Worm (Caenorhabditis elegans) whole organism, late embryonic: ENCODE results near the gene Y57G11C.1142.
A peak's percentile ranks its signal among the peaks of the same experiment; 100 is the strongest.
"Not testable (repeated sequence)": the region's sequence is repeated elsewhere in the genome, so short reads cannot be mapped to it uniquely, and the experiment has no call there.

Source experiments
- K09A11.1 ChIP-seq: sonication (generic microtip); optimal IDR thresholded peaks from 2 replicates; lab custom pipeline; 2017; ENCODE audit warnings: antibody characterized with exemption, mild to moderate bottlenecking, missing genetic modification characterization, missing compliant biosample characterization; ENCODE audit not compliant: insufficient read depth
- Y22D7AL.16 ChIP-seq: sonication (generic microtip); optimal IDR thresholded peaks from 2 replicates; lab custom pipeline; 2016; ENCODE audit warnings: missing genetic modification characterization, missing compliant biosample characterization
- ahr-1 ChIP-seq: sonication (generic microtip); optimal IDR thresholded peaks from 2 replicates; lab custom pipeline; 2016; ENCODE audit warnings: missing genetic modification characterization, missing compliant biosample characterization
- ceh-18 ChIP-seq: sonication (generic microtip); optimal IDR thresholded peaks from 2 replicates; lab custom pipeline; 2016; ENCODE audit warnings: missing genetic modification characterization, missing compliant biosample characterization
- ceh-19 ChIP-seq: fragments of 200-800 bp; sonication (Bioruptor generic); optimal IDR thresholded peaks from 2 replicates; lab custom pipeline; 2018; ENCODE audit warnings: mild to moderate bottlenecking, missing genetic modification characterization, missing compliant biosample characterization
- ceh-9 ChIP-seq: sonication (generic microtip); optimal IDR thresholded peaks from 2 replicates; lab custom pipeline; 2016; ENCODE audit warnings: mild to moderate bottlenecking, missing genetic modification characterization, inconsistent platforms, missing compliant biosample characterization
- elt-4 ChIP-seq: sonication (generic microtip); optimal IDR thresholded peaks from 2 replicates; lab custom pipeline; 2016; ENCODE audit warnings: missing genetic modification characterization, missing compliant biosample characterization
- ets-4 ChIP-seq: sonication (generic microtip); optimal IDR thresholded peaks from 2 replicates; lab custom pipeline; 2016; ENCODE audit warnings: missing genetic modification characterization, missing compliant biosample characterization
- fkh-10 ChIP-seq: fragments of 150-350 bp; optimal IDR thresholded peaks from 2 replicates; lab custom pipeline; 2014; ENCODE audit warnings: missing biosample characterization, missing genetic modification reagents, missing genetic modification characterization
- fkh-6 ChIP-seq: sonication (generic microtip); optimal IDR thresholded peaks from 2 replicates; lab custom pipeline; 2016; ENCODE audit warnings: missing genetic modification characterization, missing compliant biosample characterization
- gmeb-2 ChIP-seq: sonication (generic microtip); optimal IDR thresholded peaks from 2 replicates; lab custom pipeline; 2016; ENCODE audit warnings: missing genetic modification characterization, inconsistent platforms, missing compliant biosample characterization
- hlh-13 ChIP-seq: fragments of 200-800 bp; sonication (Bioruptor generic); optimal IDR thresholded peaks from 2 replicates; lab custom pipeline; 2018; ENCODE audit warnings: mild to moderate bottlenecking, missing genetic modification characterization, missing compliant biosample characterization
- hlh-15 ChIP-seq: sonication (generic microtip); optimal IDR thresholded peaks from 2 replicates; lab custom pipeline; 2016; ENCODE audit warnings: missing genetic modification characterization, missing compliant biosample characterization
- nhr-11 ChIP-seq: fragments of 150-350 bp; optimal IDR thresholded peaks from 2 replicates; lab custom pipeline; 2014; ENCODE audit warnings: missing biosample characterization, missing genetic modification characterization
- nhr-232 ChIP-seq: sonication (generic microtip); optimal IDR thresholded peaks from 2 replicates; lab custom pipeline; 2016; ENCODE audit warnings: missing genetic modification characterization, missing compliant biosample characterization
- npax-4 ChIP-seq: sonication (generic microtip); optimal IDR thresholded peaks from 2 replicates; lab custom pipeline; 2016; ENCODE audit warnings: missing genetic modification characterization, missing compliant biosample characterization
- pag-3 ChIP-seq: sonication (generic microtip); optimal IDR thresholded peaks from 2 replicates; lab custom pipeline; 2016; ENCODE audit warnings: missing compliant biosample characterization, missing genetic modification characterization, borderline replicate concordance
- pha-4 ChIP-seq: fragments of 150-350 bp; optimal IDR thresholded peaks from 2 replicates; lab custom pipeline; 2018; ENCODE audit warnings: missing biosample characterization, missing genetic modification reagents, missing genetic modification characterization
- pqm-1 ChIP-seq: sonication (generic microtip); optimal IDR thresholded peaks from 2 replicates; lab custom pipeline; 2016; ENCODE audit warnings: missing genetic modification characterization, missing compliant biosample characterization
- unc-3 ChIP-seq, 2 experiments: fragments of 200-800 bp in 1 of 2; sonication (Bioruptor generic) in 1 of 2; sonication (generic microtip) in 1 of 2; conservative IDR thresholded peaks in 1 of 2; optimal IDR thresholded peaks in 1 of 2; 2 replicates each; pipeline versions ENCODE4 v1.3.6 to Lab custom; 2016 to 2022; ENCODE audit warnings: missing compliant biosample characterization in 2 of 2, missing genetic modification characterization in 2 of 2, missing genetic modification reagents in 1 of 2
- unc-55 ChIP-seq: sonication (generic microtip); optimal IDR thresholded peaks from 2 replicates; lab custom pipeline; 2017; ENCODE audit warnings: missing biosample characterization, missing genetic modification reagents, missing genetic modification characterization
- unc-86 ChIP-seq: sonication (generic microtip); optimal IDR thresholded peaks from 2 replicates; lab custom pipeline; 2016; ENCODE audit warnings: missing genetic modification characterization, missing compliant biosample characterization

Gene Y57G11C.1142

DNA sequence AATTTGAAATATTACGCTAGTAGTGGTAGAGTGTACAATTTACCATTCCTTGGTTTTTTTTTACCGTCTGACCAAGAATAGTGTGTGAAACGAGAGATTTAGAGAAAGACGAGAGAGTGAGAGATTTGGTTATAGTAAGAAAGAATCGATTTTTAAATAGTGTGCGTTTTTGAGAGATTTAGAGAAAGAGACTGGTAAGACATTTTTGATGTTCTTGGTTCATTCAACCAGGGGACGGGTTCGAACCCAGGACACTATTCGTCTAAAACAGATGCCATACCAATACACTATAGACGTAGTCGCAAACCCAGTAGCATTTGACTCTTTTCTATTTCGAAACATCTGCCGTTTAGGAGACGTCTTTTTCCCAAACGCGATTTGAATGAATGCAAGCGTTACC, 35.7 kb downstream of the Y57G11C.1142 start (continued):
- TF ChIP-seq unc-86 (peak; percentile 69), Y22D7AL.16 (tag; lab: Kevin White, UChicago) (peak; percentile 78), ahr-1 (tag; lab: Kevin White, UChicago) (peak; percentile 29), pag-3 (tag; lab: Kevin White, UChicago) (no peak), nhr-11 (no peak), pha-4 (tag; lab: Kevin White, UChicago) (no peak), ceh-9 (tag; lab: Kevin White, UChicago) (no peak), fkh-6 (tag; lab: Kevin White, UChicago) (peak; percentile 50), gmeb-2 (peak; percentile 79), unc-3 (GFP tag; conservative IDR thresholded peaks at IDR 0.05; lab: Robert Waterston, UW) (peak; percentile 30; the same call in 1 of the 2 replicates), unc-3 (tag; optimal IDR thresholded peaks at IDR 0.05; lab: Kevin White, UChicago) (peak; percentile 56), K09A11.1 (tag; lab: Kevin White, UChicago) (peak; percentile 22), ceh-18 (peak; percentile 50), ets-4 (tag; lab: Kevin White, UChicago) (no peak), nhr-232 (tag; lab: Kevin White, UChicago) (peak; percentile 61), hlh-15 (peak; percentile 30), unc-55 (GFP tag; lab: Kevin White, UChicago) (no peak), npax-4 (tag; lab: Kevin White, UChicago) (peak; percentile 11), hlh-13 (GFP tag; lab: Kevin White, UChicago) (peak; percentile 77), ceh-19 (peak; percentile 78), elt-4 (tag; lab: Kevin White, UChicago) (no peak)

DNA sequence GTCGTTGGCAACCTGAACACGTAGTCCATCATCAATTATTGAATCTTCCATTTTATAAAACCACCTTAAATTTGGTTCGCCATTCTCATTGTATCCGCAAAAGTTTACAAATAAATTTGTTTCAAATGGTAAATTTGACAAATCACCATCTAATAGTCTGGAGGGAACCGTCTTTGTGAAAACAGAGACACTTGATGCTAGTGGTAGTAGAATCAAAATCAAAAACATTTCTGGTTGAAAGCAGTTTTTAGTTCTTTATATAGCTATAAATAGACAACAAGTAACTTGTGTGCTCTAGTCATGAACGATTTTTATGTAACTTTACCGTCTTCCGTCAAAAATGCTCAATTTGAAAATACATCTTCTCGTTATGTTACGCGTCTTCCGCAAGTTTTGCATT, 40.6 kb downstream of the Y57G11C.1142 start, which contains the start of gene Y57G11C.20:
Y57G11C.20 (plus strand) TSS at position 301 of the 400 bp plus-strand sequence.
- not testable (repeated sequence) for TF ChIP-seq fkh-10 (GFP tag; lab: Kevin White, UChicago); pqm-1 (tag; lab: Kevin White, UChicago); Y22D7AL.16 (tag; lab: Kevin White, UChicago)
